Worm (Caenorhabditis elegans): ENCODE results near the gene F21D5.5.
A peak's percentile ranks its signal among the peaks of the same experiment; 100 is the strongest.

The F21D5.5 gene

DNA sequence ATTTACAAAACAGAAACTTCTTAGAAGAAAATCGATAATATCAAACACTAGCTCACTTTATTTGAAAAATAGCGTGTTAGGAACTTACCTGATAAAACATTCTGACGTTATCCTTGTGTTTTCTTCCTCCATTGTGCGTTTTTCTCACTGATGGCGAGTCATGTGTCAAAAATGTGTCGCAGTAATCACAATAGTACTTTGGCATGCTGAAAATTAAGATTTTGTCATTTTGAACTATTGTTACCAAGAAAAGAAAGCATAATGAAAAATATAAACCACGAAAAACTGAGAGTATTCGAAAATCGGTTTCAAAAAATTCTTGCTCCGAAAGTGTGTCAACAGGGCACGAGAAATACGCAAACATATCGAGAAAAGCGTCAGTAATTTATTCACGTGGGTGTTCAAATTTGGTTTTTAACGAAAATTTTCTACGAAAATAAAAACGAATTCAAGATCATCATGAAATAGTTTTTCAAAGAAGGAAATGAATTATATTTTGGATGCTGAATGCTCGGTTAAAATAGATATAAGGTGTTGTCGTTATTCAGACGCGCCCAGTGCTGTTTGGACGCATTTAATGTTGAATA lies 51.5 kb downstream of the F21D5.5 start, which contains the start of gene snrp-3 (continued):
- TF ChIP-seq F23B12.7 (tag; optimal IDR thresholded peaks at IDR 0.05; ENCODE audit: insufficient read depth) = peak; percentile 2
- TF ChIP-seq dox-1 (GFP tag; IDR thresholded peaks at IDR 0.05) = no peak; the same call in 1 of the 2 replicates
- TF ChIP-seq ekl-4 (GFP tag; IDR thresholded peaks at IDR 0.05) = peak; percentile 52; the same call in 1 of the 2 replicates
- no peak for TF ChIP-seq Y67H2A.10 (GFP tag; conservative IDR thresholded peaks at IDR 0.05)
- TF ChIP-seq rcor-1 (GFP tag; IDR thresholded peaks at IDR 0.05) = peak; percentile 42
- no peak for TF ChIP-seq bed-1 (GFP tag; IDR thresholded peaks at IDR 0.05)
- TF ChIP-seq ztf-22 (GFP tag; optimal IDR thresholded peaks at IDR 0.05) = no peak
- peak; percentile 49 to 94 (median 60) for TF ChIP-seq lin-35 (GFP tag; optimal IDR thresholded peaks at IDR 0.05)
- TF ChIP-seq fkh-3 (tag; optimal IDR thresholded peaks at IDR 0.05) = no peak
- no peak; the same call in 1 of the 2 replicates for TF ChIP-seq K11D2.4 (GFP tag; IDR thresholded peaks at IDR 0.05)
- TF ChIP-seq nfyb-1 (GFP tag; IDR thresholded peaks at IDR 0.05) = peak; percentile 73
- TF ChIP-seq madf-6 (GFP tag; IDR thresholded peaks at IDR 0.05) = peak; percentile 65; the same call in 1 of the 2 replicates
- 0 out of 2 replicates have a peak, but pooled peaks have one; percentile 34 for TF ChIP-seq C06A6.2 (GFP tag; conservative IDR thresholded peaks at IDR 0.05)
- peak; percentile 73 for TF ChIP-seq hmg-20 (GFP tag; IDR thresholded peaks at IDR 0.05)
- no peak for TF ChIP-seq nhr-120 (GFP tag; IDR thresholded peaks at IDR 0.05)
- TF ChIP-seq rec-8 (tag; optimal IDR thresholded peaks at IDR 0.05) = no peak
- no peak for TF ChIP-seq nfya-2 (GFP tag; IDR thresholded peaks at IDR 0.05)
- TF ChIP-seq athp-1 (tag; optimal IDR thresholded peaks at IDR 0.05) = no peak
- peak; percentile 36 for TF ChIP-seq tlf-1 (GFP tag; optimal IDR thresholded peaks at IDR 0.05)
- no peak for TF ChIP-seq ceh-27 (GFP tag; optimal IDR thresholded peaks at IDR 0.05)
- peak in 1 of 2 experiments; percentile 12 for TF ChIP-seq let-607 (tag; optimal IDR thresholded peaks at IDR 0.05)
- TF ChIP-seq efl-1 (GFP tag; optimal IDR thresholded peaks at IDR 0.05) = peak; percentile 69
- TF ChIP-seq Y79H2A.3 (GFP tag; conservative IDR thresholded peaks at IDR 0.05) = 0 out of 2 replicates have a peak, but pooled peaks have one; percentile 44
- TF ChIP-seq hmg-1.2 (GFP tag; IDR thresholded peaks at IDR 0.05) = peak; percentile 37; the same call in 1 of the 2 replicates
- no peak for TF ChIP-seq sptf-2 (GFP tag; optimal IDR thresholded peaks at IDR 0.05)
- TF ChIP-seq die-1 (tag; optimal IDR thresholded peaks at IDR 0.05) = no peak
- no peak for TF ChIP-seq cebp-2 (GFP tag; IDR thresholded peaks at IDR 0.05)
- no peak for TF ChIP-seq ceh-91 (GFP tag; IDR thresholded peaks at IDR 0.05)
- no peak for TF ChIP-seq B0019.2 (GFP tag; conservative IDR thresholded peaks at IDR 0.05)
- TF ChIP-seq zim-3 (tag; optimal IDR thresholded peaks at IDR 0.05) = no peak
- TF ChIP-seq nhr-179 (tag; optimal IDR thresholded peaks at IDR 0.05) = no peak
- no peak for TF ChIP-seq ztf-3 (GFP tag; optimal IDR thresholded peaks at IDR 0.05)
- no peak for TF ChIP-seq ztf-28 (GFP tag; IDR thresholded peaks at IDR 0.05)
- peak; percentile 71 for TF ChIP-seq D2030.7 (GFP tag; IDR thresholded peaks at IDR 0.05)
- no peak for TF ChIP-seq nfya-1 (tag; optimal IDR thresholded peaks at IDR 0.05; ENCODE audit: borderline replicate concordance, insufficient read depth)
- TF ChIP-seq T07F8.4 (tag; optimal IDR thresholded peaks at IDR 0.05) = no peak
- no peak for TF ChIP-seq F39B2.1 (GFP tag; IDR thresholded peaks at IDR 0.05)
- TF ChIP-seq lsy-27 (tag; optimal IDR thresholded peaks at IDR 0.05; ENCODE audit: borderline replicate concordance, insufficient read depth) = no peak
- TF ChIP-seq attf-6 (GFP tag; IDR thresholded peaks at IDR 0.05) = no peak
- no peak for TF ChIP-seq ceh-58 (GFP tag; IDR thresholded peaks at IDR 0.05)
- peak; percentile 89; the same call in 1 of the 2 replicates for TF ChIP-seq Y53G8AR.9 (GFP tag; conservative IDR thresholded peaks at IDR 0.05)
- no peak for TF ChIP-seq aptf-3 (GFP tag; IDR thresholded peaks at IDR 0.05)
- TF ChIP-seq F33H1.4 (GFP tag; IDR thresholded peaks at IDR 0.05) = peak; percentile 67
- peak; percentile 29 for TF ChIP-seq nhr-80 (tag; optimal IDR thresholded peaks at IDR 0.05)
- peak; percentile 11 for TF ChIP-seq chd-7 (tag; optimal IDR thresholded peaks at IDR 0.05)
- no peak for TF ChIP-seq ceh-100 (GFP tag; IDR thresholded peaks at IDR 0.05)
- no peak for TF ChIP-seq ccch-3 (GFP tag; optimal IDR thresholded peaks at IDR 0.05)

All from whole organism, young adult.